Fruit fly (Drosophila melanogaster): ENCODE results near the gene CG14837.

CG14837 gene

DNA sequence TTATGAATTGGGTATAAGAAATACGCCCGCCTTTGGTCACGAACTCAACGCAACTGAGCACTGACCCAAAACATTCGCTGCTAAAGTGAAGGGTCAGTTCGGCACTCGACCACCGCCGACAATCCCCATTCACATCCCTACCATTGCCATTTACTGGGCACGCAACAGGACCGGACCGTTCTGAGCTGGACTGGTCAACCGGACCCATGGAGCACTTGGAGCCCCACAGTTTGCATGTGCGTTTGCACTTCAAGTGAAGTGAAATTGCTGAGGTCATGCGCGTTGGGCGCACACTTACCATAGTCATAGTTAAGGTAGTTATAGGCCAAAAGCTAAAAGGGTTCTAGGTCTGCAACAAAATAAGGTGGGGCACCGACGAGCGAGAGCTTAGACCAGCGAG lies at the start of gene CG14837:
TSS of gene CG14837 (minus strand) at position 101 of the 400 bp plus-strand sequence.
- TF ChIP-seq psq (optimal IDR thresholded peaks at IDR 0.05) (no peak), ttk (optimal IDR thresholded peaks at IDR 0.05) (no peak), Sin3A (optimal IDR thresholded peaks at IDR 0.05) (no peak), Myc (optimal IDR thresholded peaks at IDR 0.05) (no peak), insv (optimal IDR thresholded peaks at IDR 0.05) (no peak), h (optimal IDR thresholded peaks at IDR 0.05) (no peak)

DNA sequence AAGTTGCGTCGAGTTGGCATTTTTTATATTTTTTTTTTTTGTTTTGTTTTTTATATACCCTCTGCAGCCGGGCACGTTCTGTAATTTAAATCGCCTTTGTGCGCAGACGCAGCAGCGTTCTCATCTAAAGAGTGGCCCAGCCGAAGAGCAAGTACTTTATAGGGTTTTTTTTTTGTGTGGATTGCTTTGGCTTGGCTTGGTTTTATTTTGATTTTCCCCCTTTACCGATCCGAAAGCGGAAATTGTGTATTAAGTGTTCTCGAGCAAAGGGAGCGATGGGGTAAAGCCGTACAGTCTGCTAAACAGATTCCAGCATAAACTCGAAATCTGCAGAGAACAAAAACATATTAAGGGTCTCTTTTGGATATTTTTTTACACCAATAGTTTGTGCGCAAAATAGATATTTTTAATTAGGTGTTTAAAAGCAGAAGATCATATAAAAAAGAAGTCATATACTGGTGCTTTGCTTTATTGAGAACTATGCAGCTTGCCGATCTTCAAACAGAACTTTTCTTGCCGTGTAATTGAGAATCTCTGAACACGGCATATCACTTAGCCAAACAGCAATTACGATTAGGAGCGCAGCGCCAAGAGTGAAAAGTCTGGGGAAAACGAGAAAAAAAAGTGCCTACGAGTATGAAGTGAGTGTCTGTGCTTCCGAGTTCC lies 46.6 kb upstream of the CG14837 start:
- TF ChIP-seq psq (optimal IDR thresholded peaks at IDR 0.05), result no peak
- no peak for TF ChIP-seq ttk (optimal IDR thresholded peaks at IDR 0.05)
- TF ChIP-seq Sin3A (optimal IDR thresholded peaks at IDR 0.05), result no peak
- TF ChIP-seq h (optimal IDR thresholded peaks at IDR 0.05), result no peak
- no peak for TF ChIP-seq Myc (optimal IDR thresholded peaks at IDR 0.05)
- TF ChIP-seq insv (optimal IDR thresholded peaks at IDR 0.05), result no peak

DNA sequence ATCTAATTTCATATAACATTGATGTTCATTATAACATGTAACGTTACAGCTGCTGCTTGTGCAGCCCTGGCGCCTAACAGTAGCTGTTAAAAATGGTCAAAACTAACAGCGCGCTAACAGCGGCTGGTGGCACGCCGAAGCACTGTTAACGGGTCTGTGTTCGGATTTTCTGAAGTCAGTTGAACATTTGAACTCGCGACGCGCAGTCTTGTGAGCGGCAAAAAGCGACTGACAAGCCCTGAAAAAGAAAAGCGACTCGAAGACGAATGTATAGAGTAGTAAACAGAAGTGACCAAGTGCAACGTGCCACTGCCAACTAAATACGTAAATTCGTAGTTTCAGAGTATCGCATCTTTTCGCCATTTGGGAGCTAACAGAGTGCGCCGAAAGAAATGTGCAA lies 45.0 kb upstream of the CG14837 start:
- TF ChIP-seq h (optimal IDR thresholded peaks at IDR 0.05), result no peak
- no peak for TF ChIP-seq Myc (optimal IDR thresholded peaks at IDR 0.05)
- TF ChIP-seq psq (optimal IDR thresholded peaks at IDR 0.05), result no peak
- TF ChIP-seq insv (optimal IDR thresholded peaks at IDR 0.05), result no peak
- no peak for TF ChIP-seq ttk (optimal IDR thresholded peaks at IDR 0.05)
- no peak for TF ChIP-seq Sin3A (optimal IDR thresholded peaks at IDR 0.05)

DNA sequence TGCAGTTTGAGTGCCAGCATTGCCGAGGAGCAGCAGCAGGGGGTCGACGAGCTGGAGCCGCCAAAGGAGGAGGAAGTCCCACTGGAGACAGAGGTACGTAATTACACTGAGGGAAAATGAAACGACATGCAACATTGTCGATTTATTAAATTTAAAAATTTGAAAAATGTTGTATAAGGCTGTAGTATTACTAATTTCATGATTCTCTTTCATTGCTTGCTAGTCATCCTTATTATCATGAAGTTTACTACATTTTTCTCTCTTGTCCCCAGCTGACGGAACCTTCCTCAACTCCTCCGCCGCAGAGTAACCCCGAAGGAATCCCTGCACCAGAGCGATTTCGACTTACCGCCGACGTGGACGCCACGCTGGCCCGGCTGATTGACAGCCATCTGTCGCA lies 43.6 kb upstream of the CG14837 start:
- TF ChIP-seq insv (optimal IDR thresholded peaks at IDR 0.05), result no peak
- TF ChIP-seq Myc (optimal IDR thresholded peaks at IDR 0.05), result no peak
- no peak for TF ChIP-seq h (optimal IDR thresholded peaks at IDR 0.05)
- no peak for TF ChIP-seq ttk (optimal IDR thresholded peaks at IDR 0.05)
- no peak for TF ChIP-seq psq (optimal IDR thresholded peaks at IDR 0.05)
- TF ChIP-seq Sin3A (optimal IDR thresholded peaks at IDR 0.05), result no peak

DNA sequence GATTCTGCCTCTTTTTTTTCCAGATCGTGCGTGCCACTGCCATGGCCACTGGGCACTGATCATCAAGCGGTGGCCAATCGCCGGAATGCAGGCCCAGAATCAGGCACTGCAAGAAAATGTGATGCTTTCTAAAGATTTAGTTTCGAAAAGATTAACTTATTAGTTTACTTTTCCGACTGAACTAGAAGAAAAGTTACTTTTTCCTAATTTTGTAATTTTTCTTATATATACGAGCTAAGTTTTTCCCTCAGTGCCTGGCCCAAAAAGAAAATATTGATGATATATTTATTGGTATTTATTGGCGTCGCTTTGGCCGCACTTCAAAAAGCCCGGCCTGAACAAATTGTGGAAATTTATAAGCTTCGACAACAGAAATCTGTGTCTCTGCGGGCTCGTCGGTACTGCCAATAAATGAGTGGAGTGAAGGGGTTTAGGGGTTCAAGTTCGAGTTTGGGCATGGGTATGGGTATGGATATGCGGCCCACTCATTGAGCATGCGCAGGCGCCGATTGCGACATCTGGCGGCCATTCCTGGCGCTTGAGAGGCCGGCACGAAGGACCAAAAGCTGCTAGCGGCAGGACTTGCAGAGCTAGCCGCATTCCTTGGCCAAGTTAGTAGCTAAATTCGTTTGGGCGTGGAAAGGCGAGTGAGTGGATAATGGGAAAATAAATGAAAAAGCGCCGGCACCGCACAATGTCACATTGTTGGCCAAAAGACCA lies 41.4 kb upstream of the CG14837 start:
- TF ChIP-seq Myc (optimal IDR thresholded peaks at IDR 0.05) (no peak), psq (optimal IDR thresholded peaks at IDR 0.05) (no peak), h (optimal IDR thresholded peaks at IDR 0.05) (no peak), Sin3A (optimal IDR thresholded peaks at IDR 0.05) (no peak), insv (optimal IDR thresholded peaks at IDR 0.05) (no peak), ttk (optimal IDR thresholded peaks at IDR 0.05) (no peak)

DNA sequence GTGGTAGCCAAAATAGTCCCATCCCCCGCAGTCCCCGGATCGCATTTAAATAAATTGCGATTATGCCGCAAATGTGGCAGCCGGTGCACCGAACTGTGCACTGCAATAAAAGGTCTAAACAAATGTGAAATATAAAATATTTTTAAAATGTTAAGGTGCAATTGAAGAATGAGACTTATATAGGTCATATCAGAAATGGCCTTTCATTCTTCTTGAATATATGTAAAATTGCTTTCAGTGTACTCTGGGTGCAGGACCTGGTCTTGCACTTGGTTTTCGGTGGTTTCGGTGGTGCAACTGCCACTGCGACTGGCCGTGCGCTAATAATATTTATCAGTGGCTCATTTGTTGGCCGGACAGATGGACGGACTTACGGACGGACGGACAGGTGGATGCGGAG lies 38.5 kb upstream of the CG14837 start:
- TF ChIP-seq Sin3A (optimal IDR thresholded peaks at IDR 0.05), result no peak
- no peak for TF ChIP-seq h (optimal IDR thresholded peaks at IDR 0.05)
- no peak for TF ChIP-seq Myc (optimal IDR thresholded peaks at IDR 0.05)
- no peak for TF ChIP-seq psq (optimal IDR thresholded peaks at IDR 0.05)

DNA sequence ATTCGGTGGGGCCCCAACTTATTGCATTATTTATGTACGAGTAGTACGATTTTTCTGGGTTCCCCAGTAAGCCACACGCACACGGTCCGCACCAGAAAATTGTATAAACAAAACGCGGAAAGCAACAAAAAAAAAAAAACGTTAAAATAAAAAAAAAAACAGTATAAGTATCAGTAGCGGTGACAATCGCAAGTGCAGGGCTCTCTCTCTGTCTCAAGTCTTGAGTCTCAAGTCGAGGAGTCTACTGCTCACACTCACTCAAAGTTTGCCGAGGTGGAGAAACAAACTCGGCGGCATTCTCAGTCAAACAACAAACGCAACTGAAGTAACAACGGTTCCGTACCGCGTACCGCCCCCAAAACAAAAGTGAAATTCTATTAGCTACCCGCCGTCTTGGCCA lies 33.0 kb upstream of the CG14837 start, which contains the start of gene Pura:
TSS of gene Pura (plus strand) at position 301 of the 400 bp plus-strand sequence.
- no peak for TF ChIP-seq psq (optimal IDR thresholded peaks at IDR 0.05)
- TF ChIP-seq Myc (optimal IDR thresholded peaks at IDR 0.05), result no peak
- TF ChIP-seq ttk (optimal IDR thresholded peaks at IDR 0.05), result no peak
- no peak for TF ChIP-seq h (optimal IDR thresholded peaks at IDR 0.05)
- TF ChIP-seq insv (optimal IDR thresholded peaks at IDR 0.05), result no peak
- TF ChIP-seq Sin3A (optimal IDR thresholded peaks at IDR 0.05), result no peak

DNA sequence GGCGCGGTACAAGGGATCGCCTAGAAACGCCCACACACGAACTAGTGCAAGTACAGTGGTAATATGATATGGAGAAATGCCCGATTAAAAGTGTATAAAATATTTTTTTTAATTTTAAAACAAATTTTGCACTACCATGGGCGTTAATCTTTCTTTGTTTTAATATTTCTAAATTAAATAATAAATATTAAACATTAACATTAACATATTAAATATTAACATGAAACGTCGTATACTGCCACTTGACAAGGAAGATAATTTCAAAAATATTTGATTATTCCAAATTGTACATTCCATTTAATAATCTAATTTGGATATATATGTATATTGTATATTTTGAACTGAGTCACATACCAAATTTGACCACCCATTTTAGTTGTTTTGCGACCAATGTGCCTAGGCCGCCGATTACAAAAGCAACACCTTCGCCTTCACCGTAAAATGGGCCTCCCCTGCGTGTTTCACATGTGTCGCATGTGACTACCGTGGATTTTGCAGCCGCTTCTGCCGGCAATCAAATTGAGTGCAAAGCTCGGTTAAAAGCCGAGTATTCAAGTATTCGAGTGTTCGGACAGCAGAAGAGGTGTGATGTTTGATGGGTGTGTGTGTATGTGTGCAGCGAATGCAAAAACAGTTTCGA lies 32.4 kb upstream of the CG14837 start:
- no peak for TF ChIP-seq insv (optimal IDR thresholded peaks at IDR 0.05)
- no peak for TF ChIP-seq h (optimal IDR thresholded peaks at IDR 0.05)
- TF ChIP-seq Sin3A (optimal IDR thresholded peaks at IDR 0.05), result no peak
- no peak for TF ChIP-seq Myc (optimal IDR thresholded peaks at IDR 0.05)
- no peak for TF ChIP-seq ttk (optimal IDR thresholded peaks at IDR 0.05)
- TF ChIP-seq psq (optimal IDR thresholded peaks at IDR 0.05), result no peak

DNA sequence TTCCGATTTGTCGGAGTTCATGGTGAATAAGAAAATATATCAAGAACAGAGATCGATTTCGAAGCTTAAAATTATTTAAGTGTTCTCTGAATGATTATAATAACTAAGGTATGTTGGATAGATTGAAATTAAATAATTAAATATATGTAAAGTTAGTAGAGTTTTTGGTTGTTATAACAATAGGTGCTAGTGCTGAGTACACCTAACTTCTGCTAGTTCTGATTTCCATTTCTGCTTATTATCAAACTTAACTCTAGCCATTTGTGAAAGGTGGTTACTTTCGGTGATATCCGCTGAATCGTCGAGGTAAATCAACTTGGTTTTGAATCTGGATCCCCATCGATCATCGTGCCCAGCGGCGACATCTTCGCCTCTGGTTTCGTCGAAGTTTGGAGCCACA lies 31.1 kb upstream of the CG14837 start, which contains the start of gene t-Grip84:
TSS of gene t-Grip84 (minus strand) at position 101 of the 400 bp plus-strand sequence.
- TF ChIP-seq ttk (optimal IDR thresholded peaks at IDR 0.05) (no peak), Sin3A (optimal IDR thresholded peaks at IDR 0.05) (no peak), Myc (optimal IDR thresholded peaks at IDR 0.05) (no peak), psq (optimal IDR thresholded peaks at IDR 0.05) (no peak), insv (optimal IDR thresholded peaks at IDR 0.05) (no peak), h (optimal IDR thresholded peaks at IDR 0.05) (no peak)

DNA sequence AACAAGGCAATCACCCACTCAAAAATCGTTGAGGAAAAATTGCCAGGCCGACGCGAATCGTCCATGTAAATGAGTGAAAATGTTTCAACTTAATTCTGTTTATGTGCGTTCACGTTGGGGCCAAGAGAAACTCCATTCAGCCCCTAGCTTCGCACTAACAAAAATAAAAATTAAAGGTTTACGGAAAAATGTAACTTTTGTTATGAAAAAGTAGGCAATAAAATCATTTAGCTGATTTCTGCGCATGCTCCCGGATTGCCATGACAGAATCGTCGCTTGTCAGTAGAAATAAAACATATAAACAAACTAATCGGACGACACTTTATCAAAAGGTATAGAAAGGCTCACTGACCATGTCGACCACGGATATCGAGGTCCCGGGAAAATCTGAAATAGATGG lies 23.3 kb upstream of the CG14837 start, which contains the start of gene mmm:
TSS of gene mmm (plus strand) at position 301 of the 400 bp plus-strand sequence.
- TF ChIP-seq insv (optimal IDR thresholded peaks at IDR 0.05) (no peak), ttk (optimal IDR thresholded peaks at IDR 0.05) (no peak), h (optimal IDR thresholded peaks at IDR 0.05) (no peak), psq (optimal IDR thresholded peaks at IDR 0.05) (no peak), Sin3A (optimal IDR thresholded peaks at IDR 0.05) (no peak), Myc (optimal IDR thresholded peaks at IDR 0.05) (no peak)

DNA sequence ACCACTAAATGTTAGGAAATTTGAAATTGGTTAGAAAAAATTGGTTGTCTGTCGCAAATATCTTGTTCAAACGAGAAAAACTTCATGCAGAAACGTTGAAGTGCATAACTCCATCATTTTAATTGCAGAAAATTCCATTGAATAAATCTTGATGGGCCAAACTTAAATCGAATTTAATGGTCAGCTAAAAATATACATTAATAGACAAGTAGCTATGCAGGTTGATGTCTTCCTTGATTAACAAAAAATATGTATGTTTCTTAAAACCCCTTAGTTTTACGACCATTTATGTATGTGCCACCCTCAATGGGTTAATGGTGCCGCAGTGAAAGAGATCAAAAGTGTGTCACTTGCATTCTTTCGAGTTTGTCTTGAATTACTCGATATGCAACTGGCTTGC lies 13.1 kb upstream of the CG14837 start:
- TF ChIP-seq psq (optimal IDR thresholded peaks at IDR 0.05) (no peak), h (optimal IDR thresholded peaks at IDR 0.05) (no peak), insv (optimal IDR thresholded peaks at IDR 0.05) (no peak), Myc (optimal IDR thresholded peaks at IDR 0.05) (no peak), Sin3A (optimal IDR thresholded peaks at IDR 0.05) (no peak), ttk (optimal IDR thresholded peaks at IDR 0.05) (no peak)

DNA sequence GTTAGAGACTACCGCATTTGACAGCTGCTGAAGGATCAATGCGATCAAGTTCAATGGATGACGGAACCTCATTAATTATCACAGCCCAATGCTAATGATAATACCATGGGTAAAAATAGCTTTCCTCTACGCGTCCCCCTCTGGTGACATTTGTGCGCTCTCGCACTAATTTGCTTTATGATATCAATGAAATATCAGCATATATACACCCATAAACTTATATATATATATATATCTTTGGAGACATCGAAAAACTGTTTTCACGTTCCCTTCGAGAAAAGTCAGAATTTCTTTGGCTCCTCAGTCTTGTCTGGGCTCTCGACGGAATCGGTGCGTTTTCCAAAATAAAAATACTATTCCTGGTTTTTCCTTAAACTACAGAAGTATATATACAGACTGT lies 2.5 kb upstream of the CG14837 start, which contains the start of gene frac:
TSS of gene frac (plus strand) at position 301 of the 400 bp plus-strand sequence.
- no peak for TF ChIP-seq h (optimal IDR thresholded peaks at IDR 0.05)
- no peak for TF ChIP-seq Sin3A (optimal IDR thresholded peaks at IDR 0.05)
- TF ChIP-seq insv (optimal IDR thresholded peaks at IDR 0.05), result no peak
